Worm (Caenorhabditis elegans) whole organism, L1 larva: ENCODE results near the gene gpr-2.

Experiments used
- ces-1 ChIP-seq: fragments of 150-350 bp; optimal IDR thresholded peaks from 2 replicates; lab custom pipeline; 2014; ENCODE audit warnings: missing biosample characterization, missing genetic modification reagents, missing genetic modification characterization
- nhr-11 ChIP-seq: fragments of 150-350 bp; optimal IDR thresholded peaks from 2 replicates; lab custom pipeline; 2014; ENCODE audit warnings: missing biosample characterization, missing genetic modification characterization
- nhr-77 ChIP-seq: fragments of 150-350 bp; optimal IDR thresholded peaks from 2 replicates; lab custom pipeline; 2014; ENCODE audit warnings: missing biosample characterization, missing genetic modification characterization
- nhr-84 ChIP-seq: sonication (generic microtip); optimal IDR thresholded peaks from 2 replicates; lab custom pipeline; 2017; ENCODE audit warnings: missing biosample characterization, missing genetic modification characterization
- nhr-85 ChIP-seq: sonication (generic microtip); peaks from one replicate; lab custom pipeline; 2016; ENCODE audit warnings: missing genetic modification characterization, inconsistent platforms, missing compliant biosample characterization
- rnt-1 ChIP-seq: sonication (generic microtip); optimal IDR thresholded peaks from 2 replicates; lab custom pipeline; 2016; ENCODE audit warnings: mild to moderate bottlenecking, missing genetic modification characterization, moderate library complexity, missing compliant biosample characterization
- skn-1 ChIP-seq: fragments of 150-350 bp; optimal IDR thresholded peaks from 2 replicates; lab custom pipeline; 2014; ENCODE audit warnings: missing biosample characterization, missing genetic modification characterization
- unc-30 ChIP-seq: sonication (generic microtip); optimal IDR thresholded peaks from 2 replicates; lab custom pipeline; 2017; ENCODE audit warnings: missing biosample characterization, missing genetic modification characterization

ce11 chrIII:9433576-9434107 lies 40.7 kb upstream of the gpr-2 start, which contains the start of gene cpar-1:
- TF ChIP-seq nhr-77, result no peak
- no peak for TF ChIP-seq ces-1 (GFP tag; lab: Kevin White, UChicago)
- TF ChIP-seq nhr-85, result peak; percentile 21
- TF ChIP-seq unc-30 (tag; lab: Kevin White, UChicago), result no peak
- no peak for TF ChIP-seq skn-1 (tag; lab: Kevin White, UChicago)
- TF ChIP-seq rnt-1 (tag; lab: Kevin White, UChicago), result no peak
- no peak for TF ChIP-seq nhr-84
- no peak for TF ChIP-seq nhr-11 (tag; lab: Kevin White, UChicago)
